Worm (Caenorhabditis elegans): ENCODE measurements around the gene alh-6.
A peak's percentile ranks its signal among the peaks of the same experiment; 100 is the strongest.

The alh-6 gene

DNA sequence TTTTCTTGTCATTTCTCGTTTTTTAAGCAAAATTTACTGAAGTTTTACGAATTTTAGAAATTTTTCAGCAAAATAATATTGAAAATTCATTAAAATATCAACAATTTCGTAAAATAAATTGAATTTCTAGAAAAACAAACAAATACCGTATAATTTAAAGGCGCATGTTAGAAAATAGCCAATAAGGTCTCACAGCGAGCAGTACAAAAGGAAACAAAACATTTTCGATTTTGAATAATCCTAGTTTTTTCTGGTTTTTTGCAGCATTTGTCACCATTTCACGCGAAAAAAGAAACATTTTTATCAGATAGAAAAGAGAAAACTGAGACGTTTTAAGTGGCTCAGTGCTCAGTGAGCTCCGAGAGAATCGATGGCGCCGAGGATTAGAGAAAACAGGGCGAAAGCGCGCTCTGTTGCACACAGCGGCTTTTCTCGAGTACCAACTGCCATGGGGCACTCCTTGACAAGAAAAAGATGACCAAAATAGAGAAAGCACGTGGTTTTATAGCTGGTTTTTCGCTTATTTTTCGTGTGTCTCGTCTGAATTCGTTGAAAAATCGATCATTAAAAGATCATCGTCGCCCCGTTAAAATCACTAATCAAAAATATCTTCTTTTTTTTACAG, at the start of gene alh-6, which contains the start of gene fcho-1:
alh-6 (minus strand) TSS at position 242 of the 625 bp plus-strand sequence.
fcho-1 (plus strand) TSS at position 624 of the 625 bp plus-strand sequence.
- TF ChIP-seq lin-38 (GFP tag; IDR thresholded peaks at IDR 0.05) (peak; percentile 31), aha-1 (tag) (peak; percentile 44), lsy-2 (tag; optimal IDR thresholded peaks at IDR 0.05) (peak in 1 of 2 experiments; percentile 29), mxl-3 (GFP tag; optimal IDR thresholded peaks at IDR 0.05) (peak; percentile 49), hlh-30 (tag; optimal IDR thresholded peaks at IDR 0.05; ENCODE audit: insufficient read depth) (peak; percentile 87), ceh-32 (tag; optimal IDR thresholded peaks at IDR 0.05; ENCODE audit: poor library complexity) (no peak), mdl-1 (tag; optimal IDR thresholded peaks at IDR 0.05) (peak in 1 of 2 experiments; percentile 38), T26A8.4 (GFP tag; IDR thresholded peaks at IDR 0.05) (no peak), hlh-11 (tag; optimal IDR thresholded peaks at IDR 0.05) (peak; percentile 7)

DNA sequence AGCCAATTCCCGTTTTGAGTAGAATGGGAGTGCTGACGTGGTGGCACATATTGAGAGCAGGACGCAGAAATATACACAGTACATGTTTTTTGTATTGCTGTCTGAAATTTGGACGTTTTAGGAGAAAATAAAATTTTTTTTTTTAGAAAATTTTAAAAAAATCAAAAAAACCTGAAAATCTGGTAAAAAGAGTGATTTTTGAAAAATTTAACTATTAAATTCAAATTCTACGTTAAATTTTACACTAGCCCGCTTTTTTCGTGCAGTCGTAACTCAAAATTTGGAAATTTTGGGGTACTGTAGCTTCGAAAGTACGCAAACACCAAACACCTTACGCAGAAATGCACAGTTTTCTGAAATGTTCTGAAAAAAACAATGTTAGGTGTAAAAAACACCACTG, 48.0 kb upstream of the alh-6 start, which contains the start of gene C13A10.2:
C13A10.2 (minus strand) TSS at position 101 of the 400 bp plus-strand sequence.
- TF ChIP-seq madf-5 (GFP tag; IDR thresholded peaks at IDR 0.05) (no peak), aha-1 (tag) (peak; percentile 12), egl-27 (tag; optimal IDR thresholded peaks at IDR 0.05) (no peak), saeg-2 (GFP tag; IDR thresholded peaks at IDR 0.05) (no peak), attf-4 (tag; optimal IDR thresholded peaks at IDR 0.05) (no peak), nhr-48 (tag; optimal IDR thresholded peaks at IDR 0.05) (no peak), snpc-4 (tag; optimal IDR thresholded peaks at IDR 0.05) (no peak), lin-13 (GFP tag; optimal IDR thresholded peaks at IDR 0.05) (peak; percentile 70), lin-29 (GFP tag; IDR thresholded peaks at IDR 0.05) (no peak)

DNA sequence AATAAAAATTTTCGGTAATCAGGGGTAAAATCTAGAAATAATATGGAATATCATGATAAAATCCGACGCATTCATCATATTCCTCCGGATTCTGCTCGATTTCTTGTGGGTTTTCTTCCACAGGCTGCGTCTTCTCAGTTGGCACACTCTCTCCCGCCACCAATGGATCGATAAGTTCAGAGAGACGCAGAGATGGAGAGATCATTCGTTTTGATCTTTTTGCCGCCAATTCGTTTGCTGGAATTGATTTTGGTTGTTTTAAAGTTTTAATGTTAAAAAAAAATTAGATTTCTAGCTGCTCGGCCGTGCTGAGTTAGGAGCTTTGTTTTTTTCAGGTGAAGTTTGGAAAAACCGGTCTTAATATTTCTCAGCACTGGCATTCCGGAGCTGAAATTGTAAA, 47.3 kb upstream of the alh-6 start:
- no peak for TF ChIP-seq egl-43 (GFP tag; IDR thresholded peaks at IDR 0.05)
- no peak for TF ChIP-seq Y105C5A.15 (GFP tag; IDR thresholded peaks at IDR 0.05)
- TF ChIP-seq nhr-102 (tag; optimal IDR thresholded peaks at IDR 0.05), result no peak
- TF ChIP-seq ztf-7 (tag; optimal IDR thresholded peaks at IDR 0.05), result no peak
- no peak for TF ChIP-seq pqm-1 (tag; optimal IDR thresholded peaks at IDR 0.05)
- no peak for TF ChIP-seq lin-13 (GFP tag; optimal IDR thresholded peaks at IDR 0.05)
- no peak for TF ChIP-seq zip-11 (GFP tag; IDR thresholded peaks at IDR 0.05)

DNA sequence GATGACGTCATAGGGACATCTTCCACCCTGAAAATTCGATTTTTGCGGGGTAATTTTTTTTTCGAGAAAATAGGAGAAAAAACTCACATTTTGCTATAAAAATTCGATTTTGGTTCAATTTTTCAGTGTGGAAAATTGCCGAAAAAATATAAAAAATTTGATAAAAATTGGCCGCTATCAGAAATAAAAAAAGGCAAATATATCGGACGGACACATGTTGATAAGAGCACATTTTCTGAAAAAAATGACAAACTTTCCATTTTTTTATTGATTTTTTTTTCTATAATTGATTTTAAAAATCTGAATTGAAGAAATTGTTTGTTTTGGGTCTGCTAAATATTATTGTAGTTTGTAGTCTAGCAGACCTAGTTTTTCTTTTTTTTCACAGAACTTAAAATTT, 45.5 kb upstream of the alh-6 start, which contains the start of gene C13A10.1:
C13A10.1 (minus strand) TSS at position 170 of the 400 bp plus-strand sequence.
- TF ChIP-seq php-3 (GFP tag; IDR thresholded peaks at IDR 0.05) (no peak), egl-27 (tag; optimal IDR thresholded peaks at IDR 0.05) (no peak), set-16 (GFP tag; IDR thresholded peaks at IDR 0.05) (no peak), lin-13 (GFP tag; optimal IDR thresholded peaks at IDR 0.05) (no peak), ama-1 (optimal IDR thresholded peaks at IDR 0.05) (no peak), nhr-237 (tag; optimal IDR thresholded peaks at IDR 0.05) (no peak), attf-4 (tag; optimal IDR thresholded peaks at IDR 0.05) (no peak), pqm-1 (tag; optimal IDR thresholded peaks at IDR 0.05) (peak; percentile 67), ces-1 (GFP tag; optimal IDR thresholded peaks at IDR 0.05) (no peak), lin-1 (GFP tag; IDR thresholded peaks at IDR 0.05) (no peak), rbr-2 (tag; optimal IDR thresholded peaks at IDR 0.05) (no peak), ceh-62 (tag; optimal IDR thresholded peaks at IDR 0.05) (no peak), ZK546.5 (tag; optimal IDR thresholded peaks at IDR 0.05) (no peak), lir-3 (tag; optimal IDR thresholded peaks at IDR 0.05) (no peak), unc-39 (tag; optimal IDR thresholded peaks at IDR 0.05) (no peak), nhr-28 (tag; optimal IDR thresholded peaks at IDR 0.05) (peak; percentile 40), nhr-111 (GFP tag; optimal IDR thresholded peaks at IDR 0.05) (no peak), ZK337.2 (GFP tag; IDR thresholded peaks at IDR 0.05) (no peak), unc-62 (GFP tag; optimal IDR thresholded peaks at IDR 0.05 in 1 of 2) (no peak), unc-62 (tag; optimal IDR thresholded peaks at IDR 0.05) (no peak), hlh-30 (tag; optimal IDR thresholded peaks at IDR 0.05; ENCODE audit: insufficient read depth) (no peak), F10B5.3 (tag; optimal IDR thresholded peaks at IDR 0.05) (no peak), dmd-6 (GFP tag; IDR thresholded peaks at IDR 0.05) (peak; percentile 19; the same call in 1 of the 2 replicates)
